Worm (Caenorhabditis elegans) whole organism, young adult: ENCODE measurements around the gene Y7A5A.9.

Experiments used
- F23B12.7 ChIP-seq: sonication (generic microtip); optimal IDR thresholded peaks from 2 replicates; lab custom pipeline; 2017; ENCODE audit warnings: missing genetic modification characterization, mild to moderate bottlenecking, missing compliant biosample characterization, antibody characterized with exemption, moderate library complexity; ENCODE audit not compliant: insufficient read depth
- F33H1.4 ChIP-seq: fragments of 200-800 bp; sonication (Bioruptor generic); IDR thresholded peaks from 2 replicates; pipeline ENCODE4 v1.3.6; 2022; ENCODE audit warnings: missing genetic modification reagents, missing genetic modification characterization, missing compliant biosample characterization
- F57C9.4 ChIP-seq: sonication (generic microtip); optimal IDR thresholded peaks from 2 replicates; lab custom pipeline; 2017; ENCODE audit warnings: mild to moderate bottlenecking, missing genetic modification characterization, missing compliant biosample characterization
- K12H6.12 ChIP-seq: fragments of 200-800 bp; sonication (Bioruptor generic); optimal IDR thresholded peaks from 2 replicates; lab custom pipeline; 2018; ENCODE audit warnings: mild to moderate bottlenecking, missing genetic modification characterization, missing compliant biosample characterization
- T07F8.4 ChIP-seq: sonication (generic microtip); optimal IDR thresholded peaks from 2 replicates; lab custom pipeline; 2016; ENCODE audit warnings: mild to moderate bottlenecking, missing genetic modification characterization, moderate library complexity, missing compliant biosample characterization
- T26A5.8 ChIP-seq: sonication (generic microtip); optimal IDR thresholded peaks from 2 replicates; lab custom pipeline; 2016; ENCODE audit warnings: missing genetic modification characterization, missing compliant biosample characterization
- Y53G8AR.9 ChIP-seq: fragments of 200-800 bp; sonication (Bioruptor generic); conservative IDR thresholded peaks from 2 replicates; pipeline ENCODE4 v1.3.6; 2022; ENCODE audit warnings: missing genetic modification reagents, missing genetic modification characterization, missing compliant biosample characterization
- Y56A3A.18 ChIP-seq: fragments of 200-800 bp; sonication (Bioruptor generic); IDR thresholded peaks from 2 replicates; pipeline ENCODE4 v1.3.6; 2022; ENCODE audit warnings: missing genetic modification reagents, missing genetic modification characterization, missing compliant biosample characterization
- ZK185.1 ChIP-seq: sonication (generic microtip); optimal IDR thresholded peaks from 2 replicates; lab custom pipeline; 2016; ENCODE audit warnings: mild to moderate bottlenecking, missing genetic modification characterization, missing compliant biosample characterization; ENCODE audit not compliant: poor library complexity, severe bottlenecking
- atf-7 ChIP-seq: sonication (generic microtip); optimal IDR thresholded peaks from 2 replicates; lab custom pipeline; 2017; ENCODE audit warnings: mild to moderate bottlenecking, missing genetic modification characterization, missing compliant biosample characterization
- ceh-27 ChIP-seq: fragments of 200-800 bp; sonication (Bioruptor generic); optimal IDR thresholded peaks from 2 replicates; lab custom pipeline; 2018; ENCODE audit warnings: mild to moderate bottlenecking, missing genetic modification characterization, moderate library complexity, missing compliant biosample characterization
- ceh-58 ChIP-seq: fragments of 200-800 bp; sonication (Bioruptor generic); IDR thresholded peaks from 2 replicates; pipeline ENCODE4 v1.3.6; 2022; ENCODE audit warnings: missing genetic modification characterization, missing compliant biosample characterization
- dpl-1 ChIP-seq: fragments of 150-350 bp; optimal IDR thresholded peaks from 2 replicates; lab custom pipeline; 2014; ENCODE audit warnings: missing biosample characterization, missing genetic modification reagents, missing genetic modification characterization
- ekl-4 ChIP-seq: fragments of 200-800 bp; sonication (Bioruptor generic); IDR thresholded peaks from 2 replicates; pipeline ENCODE4 v1.3.6; 2022; ENCODE audit warnings: missing genetic modification reagents, missing genetic modification characterization, missing compliant biosample characterization
- hmg-1.2 ChIP-seq: fragments of 200-800 bp; sonication (Bioruptor generic); IDR thresholded peaks from 2 replicates; pipeline ENCODE4 v1.3.6; 2022; ENCODE audit warnings: missing genetic modification reagents, missing genetic modification characterization, missing compliant biosample characterization
- hrde-1 ChIP-seq: sonication (generic microtip); optimal IDR thresholded peaks from 2 replicates; lab custom pipeline; 2016; ENCODE audit warnings: missing genetic modification characterization, mild to moderate bottlenecking, missing compliant biosample characterization, moderate library complexity, missing genotype, missing genetic modification reagents, borderline replicate concordance
- lir-1 ChIP-seq: fragments of 200-800 bp; sonication (Bioruptor generic); conservative IDR thresholded peaks from 2 replicates; pipeline ENCODE4 v1.3.6; 2022; ENCODE audit warnings: missing genetic modification reagents, missing genetic modification characterization, missing compliant biosample characterization
- lsy-27 ChIP-seq: sonication (generic microtip); optimal IDR thresholded peaks from 2 replicates; lab custom pipeline; 2017; ENCODE audit warnings: missing genetic modification characterization, mild to moderate bottlenecking, missing compliant biosample characterization, antibody characterized with exemption, missing genotype, borderline replicate concordance; ENCODE audit not compliant: insufficient read depth
- madf-10 ChIP-seq: sonication (generic microtip); optimal IDR thresholded peaks from 2 replicates; lab custom pipeline; 2016; ENCODE audit warnings: mild to moderate bottlenecking, missing genetic modification characterization, missing compliant biosample characterization
- madf-3 ChIP-seq: fragments of 200-800 bp; sonication (Bioruptor generic); IDR thresholded peaks from 2 replicates; pipeline ENCODE4 v1.3.6; 2022; ENCODE audit warnings: missing genetic modification reagents, missing genetic modification characterization, missing compliant biosample characterization
- madf-8 ChIP-seq: fragments of 200-800 bp; sonication (Bioruptor generic); conservative IDR thresholded peaks from 2 replicates; pipeline ENCODE4 v1.3.6; 2022; ENCODE audit warnings: missing genetic modification reagents, missing genetic modification characterization, missing compliant biosample characterization
- mel-28 ChIP-seq: sonication (generic microtip); optimal IDR thresholded peaks from 2 replicates; lab custom pipeline; 2016; ENCODE audit warnings: borderline replicate concordance, mild to moderate bottlenecking, missing genetic modification characterization, missing compliant biosample characterization
- nhr-120 ChIP-seq: fragments of 200-800 bp; sonication (Bioruptor generic); IDR thresholded peaks from 2 replicates; pipeline ENCODE4 v1.3.6; 2022; ENCODE audit warnings: missing genetic modification characterization, missing compliant biosample characterization
- nhr-27 ChIP-seq: fragments of 200-800 bp; sonication (Bioruptor generic); optimal IDR thresholded peaks from 2 replicates; lab custom pipeline; 2018; ENCODE audit warnings: mild to moderate bottlenecking, missing genetic modification characterization, moderate library complexity, missing compliant biosample characterization
- rcor-1 ChIP-seq: fragments of 200-800 bp; sonication (Bioruptor generic); IDR thresholded peaks from 2 replicates; pipeline ENCODE4 v1.3.6; 2022; ENCODE audit warnings: missing genetic modification reagents, missing genetic modification characterization, missing compliant biosample characterization
- rec-8 ChIP-seq, 2 experiments: sonication (generic microtip); optimal IDR thresholded peaks; 2 replicates each; lab custom pipeline; 2016; ENCODE audit warnings: mild to moderate bottlenecking in 2 of 2, missing genetic modification characterization in 2 of 2, missing genetic modification reagents in 2 of 2, missing genotype in 2 of 2, missing biosample characterization in 1 of 2, missing compliant biosample characterization in 1 of 2, moderate library complexity in 1 of 2
- sea-2 ChIP-seq: fragments of 200-800 bp; sonication (Bioruptor generic); IDR thresholded peaks from 2 replicates; pipeline ENCODE4 v1.3.6; 2022; ENCODE audit warnings: missing genetic modification characterization, missing compliant biosample characterization
- snpc-1.1 ChIP-seq: sonication (generic microtip); optimal IDR thresholded peaks from 2 replicates; lab custom pipeline; 2017; ENCODE audit warnings: missing genetic modification characterization, mild to moderate bottlenecking, missing compliant biosample characterization, antibody characterized with exemption, moderate library complexity, missing genotype, missing genetic modification reagents; ENCODE audit not compliant: insufficient read depth
- snpc-4 ChIP-seq, 5 experiments: fragments of 150-350 bp in 1 of 5; sonication (generic microtip) in 4 of 5; optimal IDR thresholded peaks; 2 replicates each; lab custom pipeline; 2014 to 2018; ENCODE audit warnings: missing genetic modification characterization in 5 of 5, missing biosample characterization in 3 of 5, antibody characterized with exemption in 2 of 5, mild to moderate bottlenecking in 2 of 5, missing compliant biosample characterization in 2 of 5, missing genotype in 2 of 5, moderate library complexity in 2 of 5, missing genetic modification reagents in 1 of 5
- tbp1 ChIP-seq: fragments of 200-800 bp; sonication (Bioruptor generic); optimal IDR thresholded peaks from 2 replicates; lab custom pipeline; 2018; ENCODE audit warnings: mild to moderate bottlenecking, missing genetic modification characterization, missing compliant biosample characterization
- xnd-1 ChIP-seq: sonication (generic microtip); optimal IDR thresholded peaks from 2 replicates; lab custom pipeline; 2016; ENCODE audit warnings: missing genotype, missing genetic modification reagents, missing genetic modification characterization, missing compliant biosample characterization
- zfh-2 ChIP-seq: fragments of 200-800 bp; sonication (Bioruptor generic); conservative IDR thresholded peaks from 2 replicates; pipeline ENCODE4 v1.3.6; 2022; ENCODE audit warnings: missing genetic modification reagents, missing genetic modification characterization, missing compliant biosample characterization
- ztf-22 ChIP-seq: fragments of 200-800 bp; sonication (Bioruptor generic); optimal IDR thresholded peaks from 2 replicates; lab custom pipeline; 2018; ENCODE audit warnings: mild to moderate bottlenecking, missing genetic modification characterization, moderate library complexity, missing compliant biosample characterization
- ztf-25 ChIP-seq: fragments of 200-800 bp; sonication (Bioruptor generic); IDR thresholded peaks from 2 replicates; pipeline ENCODE4 v1.3.6; 2022; ENCODE audit warnings: missing genetic modification reagents, missing genetic modification characterization, missing compliant biosample characterization
- ztf-6 ChIP-seq: fragments of 200-800 bp; sonication (Bioruptor generic); IDR thresholded peaks from 2 replicates; pipeline ENCODE4 v1.3.6; 2022; ENCODE audit warnings: missing genetic modification reagents, missing genetic modification characterization, missing compliant biosample characterization

The Y7A5A.9 gene

DNA sequence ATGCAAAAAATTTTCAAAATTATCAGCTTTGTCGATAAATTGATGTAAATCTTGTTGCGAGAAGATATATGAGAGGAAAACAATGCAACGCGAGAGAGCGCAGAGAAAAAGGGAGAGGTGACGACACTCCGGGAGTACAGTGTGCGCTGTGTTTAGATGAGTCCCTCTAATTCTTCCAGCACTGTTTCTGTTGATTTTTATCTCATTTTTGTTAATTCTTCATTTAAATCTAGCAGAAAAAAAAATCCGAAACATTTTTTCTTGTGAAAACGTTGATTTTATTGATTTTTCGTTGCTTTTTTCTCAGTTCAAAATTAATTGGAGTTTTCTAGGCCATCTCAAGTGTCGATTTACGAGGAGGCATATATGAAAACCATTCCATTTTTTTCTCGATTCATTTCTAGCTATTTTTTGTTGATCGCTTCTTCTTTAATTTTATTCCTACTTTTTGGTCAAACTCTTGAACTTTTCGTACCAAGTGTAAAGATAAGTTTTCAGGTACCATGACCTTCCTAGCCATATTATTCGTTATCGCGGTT lies 22.5 kb downstream of the Y7A5A.9 start, which contains the start of gene acl-1 (continued):
- no peak for TF ChIP-seq ztf-22 (GFP tag; lab: Kevin White, UChicago)
- no peak for TF ChIP-seq ekl-4 (GFP tag; lab: Robert Waterston, UW)
- peak; percentile 45 for TF ChIP-seq ceh-27 (GFP tag; lab: Kevin White, UChicago)
- TF ChIP-seq hrde-1, result no peak
- TF ChIP-seq nhr-120, result no peak
- TF ChIP-seq nhr-27, result no peak
- TF ChIP-seq Y56A3A.18 (GFP tag; lab: Robert Waterston, UW), result no peak
- peak; percentile 21 for TF ChIP-seq madf-10 (tag; lab: Kevin White, UChicago)
- TF ChIP-seq ztf-6 (GFP tag; lab: Robert Waterston, UW), result no peak
- TF ChIP-seq F33H1.4, result no peak
- TF ChIP-seq K12H6.12 (tag; lab: Kevin White, UChicago), result peak; percentile 82
- no peak for TF ChIP-seq sea-2 (GFP tag; lab: Robert Waterston, UW)
- peak; percentile 8 for TF ChIP-seq tbp1 (GFP tag; lab: Kevin White, UChicago)
- TF ChIP-seq atf-7 (tag; lab: Kevin White, UChicago), result no peak
- no peak for TF ChIP-seq xnd-1 (tag; lab: Kevin White, UChicago)
- no peak for TF ChIP-seq madf-8 (GFP tag; lab: Robert Waterston, UW)
- TF ChIP-seq madf-3 (GFP tag; lab: Robert Waterston, UW), result no peak
- TF ChIP-seq snpc-4 (GFP tag; optimal IDR thresholded peaks at IDR 0.05; lab: Kevin White, UChicago), result no peak
- peak in 2 of 4 experiments; percentile 30 to 55 for TF ChIP-seq snpc-4 (tag; optimal IDR thresholded peaks at IDR 0.05; lab: Kevin White, UChicago)
- no peak for TF ChIP-seq T07F8.4 (tag; lab: Kevin White, UChicago)
- peak; percentile 29; the same call in 1 of the 2 replicates for TF ChIP-seq rcor-1 (GFP tag; lab: Robert Waterston, UW)

DNA sequence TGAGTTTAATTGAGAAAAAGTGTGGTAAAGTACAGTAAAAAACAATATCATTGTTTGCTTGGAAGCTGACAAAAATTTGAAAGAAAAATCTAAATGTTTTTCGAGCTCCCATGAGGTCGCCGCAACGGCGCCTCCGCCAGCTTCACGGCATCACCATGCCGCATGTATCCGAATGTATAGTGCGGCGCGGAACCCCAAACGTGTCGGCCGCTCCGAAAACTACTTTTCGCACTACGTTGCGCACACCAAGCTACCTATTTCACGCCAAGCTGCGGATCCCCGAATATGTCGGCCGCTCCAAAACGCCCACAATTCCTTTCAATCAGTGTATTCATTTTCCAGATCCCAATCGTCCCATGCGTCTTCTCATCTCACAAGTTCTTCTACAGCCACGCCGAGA lies 24.0 kb downstream of the Y7A5A.9 start:
- TF ChIP-seq zfh-2 (GFP tag; lab: Robert Waterston, UW) (peak; percentile 66; the same call in 1 of the 2 replicates), hmg-1.2 (GFP tag; lab: Robert Waterston, UW) (peak; percentile 45; the same call in 1 of the 2 replicates), snpc-1.1 (tag; lab: Kevin White, UChicago) (peak; percentile 21), snpc-4 (GFP tag; optimal IDR thresholded peaks at IDR 0.05; lab: Kevin White, UChicago) (peak; percentile 45), snpc-4 (tag; optimal IDR thresholded peaks at IDR 0.05; lab: Kevin White, UChicago) (peak in 2 of 4 experiments; percentile 87 to 90), Y53G8AR.9 (GFP tag; lab: Robert Waterston, UW) (no peak)

DNA sequence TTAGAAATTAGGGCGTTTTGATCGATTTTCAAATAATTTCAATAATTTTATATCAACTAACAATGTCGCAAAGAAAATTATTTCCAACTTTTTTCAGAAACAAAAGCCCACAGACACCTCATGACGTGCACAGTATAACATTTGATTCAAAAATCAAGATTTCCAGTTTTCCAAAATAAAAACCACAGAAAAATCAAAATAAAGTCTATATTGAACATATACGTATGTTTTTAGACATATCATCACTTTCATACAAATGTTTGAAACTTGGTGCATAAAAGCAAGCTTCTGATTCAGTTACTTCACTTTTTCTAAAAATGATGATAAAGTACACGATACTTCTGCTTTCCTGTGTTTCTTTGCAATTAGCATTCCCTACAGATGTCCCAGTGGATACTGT lies 29.9 kb downstream of the Y7A5A.9 start, which contains the start of gene F53H4.2:
Gene F53H4.2 (plus strand): TSS at position 301 of the 400 bp plus-strand sequence.
- no peak for TF ChIP-seq ztf-25 (GFP tag; lab: Robert Waterston, UW)
- no peak for TF ChIP-seq dpl-1 (GFP tag; lab: Kevin White, UChicago)
- TF ChIP-seq rec-8 (tag; optimal IDR thresholded peaks at IDR 0.05; lab: Kevin White, UChicago), result no peak
- TF ChIP-seq rcor-1 (GFP tag; lab: Robert Waterston, UW), result no peak
- TF ChIP-seq F57C9.4 (tag; lab: Kevin White, UChicago), result no peak
- TF ChIP-seq ZK185.1 (tag; lab: Kevin White, UChicago), result no peak
- no peak for TF ChIP-seq F23B12.7 (tag; lab: Kevin White, UChicago)
- TF ChIP-seq lsy-27 (tag; lab: Kevin White, UChicago), result no peak
- TF ChIP-seq lir-1 (GFP tag; lab: Robert Waterston, UW), result no peak
- TF ChIP-seq ceh-58, result no peak
- TF ChIP-seq mel-28, result no peak
- TF ChIP-seq nhr-120, result no peak
- TF ChIP-seq T26A5.8, result no peak
